Worm (Caenorhabditis elegans) whole organism, late embryonic: ENCODE data around the gene grdn-1.

ENCODE experiments used
- C08G9.2 ChIP-seq: sonication (generic microtip); optimal IDR thresholded peaks from 2 replicates; lab custom pipeline; 2016; ENCODE audit warnings: mild to moderate bottlenecking, missing genetic modification characterization, moderate library complexity, missing compliant biosample characterization
- K02D7.2 ChIP-seq: sonication (generic microtip); optimal IDR thresholded peaks from 2 replicates; lab custom pipeline; 2017; ENCODE audit warnings: mild to moderate bottlenecking, missing genetic modification characterization, missing compliant biosample characterization
- K09A11.1 ChIP-seq: sonication (generic microtip); optimal IDR thresholded peaks from 2 replicates; lab custom pipeline; 2017; ENCODE audit warnings: antibody characterized with exemption, mild to moderate bottlenecking, missing genetic modification characterization, missing compliant biosample characterization; ENCODE audit not compliant: insufficient read depth
- ama-1 ChIP-seq: fragments of 150-350 bp; optimal IDR thresholded peaks from 2 replicates; lab custom pipeline; 2014
- ceh-14 ChIP-seq: sonication (generic microtip); optimal IDR thresholded peaks from 2 replicates; lab custom pipeline; 2016; ENCODE audit warnings: missing genotype, missing genetic modification characterization, missing compliant biosample characterization
- ceh-18 ChIP-seq: sonication (generic microtip); optimal IDR thresholded peaks from 2 replicates; lab custom pipeline; 2016; ENCODE audit warnings: missing genetic modification characterization, missing compliant biosample characterization
- ceh-22 ChIP-seq: sonication (generic microtip); optimal IDR thresholded peaks from 2 replicates; lab custom pipeline; 2017; ENCODE audit warnings: missing biosample characterization, missing genetic modification characterization
- ceh-24 ChIP-seq: sonication (generic microtip); optimal IDR thresholded peaks from 2 replicates; lab custom pipeline; 2016; ENCODE audit warnings: mild to moderate bottlenecking, missing genetic modification characterization, missing compliant biosample characterization
- ceh-30 ChIP-seq: fragments of 150-350 bp; optimal IDR thresholded peaks from 2 replicates; lab custom pipeline; 2014; ENCODE audit warnings: missing biosample characterization, missing genetic modification characterization
- ceh-34 ChIP-seq: sonication (generic microtip); optimal IDR thresholded peaks from 2 replicates; lab custom pipeline; 2016; ENCODE audit warnings: mild to moderate bottlenecking, missing genetic modification characterization, missing compliant biosample characterization
- ceh-6 ChIP-seq: fragments of 200-800 bp; sonication (Bioruptor generic); optimal IDR thresholded peaks from 2 replicates; lab custom pipeline; 2018; ENCODE audit warnings: mild to moderate bottlenecking, missing genetic modification characterization, missing compliant biosample characterization
- che-1 ChIP-seq: sonication (generic microtip); optimal IDR thresholded peaks from 2 replicates; lab custom pipeline; 2016; ENCODE audit warnings: mild to moderate bottlenecking, missing genetic modification characterization, missing compliant biosample characterization
- dmd-4 ChIP-seq: sonication (generic microtip); optimal IDR thresholded peaks from 2 replicates; lab custom pipeline; 2016; ENCODE audit warnings: borderline replicate concordance, missing genetic modification characterization, missing compliant biosample characterization
- elt-2 ChIP-seq: sonication (generic microtip); optimal IDR thresholded peaks from 2 replicates; lab custom pipeline; 2016; ENCODE audit warnings: missing genetic modification reagents, missing genetic modification characterization, missing compliant biosample characterization
- ets-4 ChIP-seq: sonication (generic microtip); optimal IDR thresholded peaks from 2 replicates; lab custom pipeline; 2016; ENCODE audit warnings: missing genetic modification characterization, missing compliant biosample characterization
- fax-1 ChIP-seq: sonication (generic microtip); optimal IDR thresholded peaks from 2 replicates; lab custom pipeline; 2016; ENCODE audit warnings: missing genotype, missing genetic modification characterization, missing compliant biosample characterization
- fkh-10 ChIP-seq: fragments of 150-350 bp; optimal IDR thresholded peaks from 2 replicates; lab custom pipeline; 2014; ENCODE audit warnings: missing biosample characterization, missing genetic modification reagents, missing genetic modification characterization
- hlh-30 ChIP-seq: sonication (generic microtip); optimal IDR thresholded peaks from 2 replicates; lab custom pipeline; 2017; ENCODE audit warnings: antibody characterized with exemption, missing genetic modification characterization, missing compliant biosample characterization; ENCODE audit not compliant: insufficient read depth
- hlh-8 ChIP-seq: sonication (generic microtip); optimal IDR thresholded peaks from 2 replicates; lab custom pipeline; 2016; ENCODE audit warnings: missing genotype, missing genetic modification characterization, missing compliant biosample characterization
- mec-3 ChIP-seq: sonication (generic microtip); optimal IDR thresholded peaks from 2 replicates; lab custom pipeline; 2016; ENCODE audit warnings: borderline replicate concordance, missing genetic modification characterization, missing compliant biosample characterization
- nfya-1 ChIP-seq: sonication (generic microtip); optimal IDR thresholded peaks from 2 replicates; lab custom pipeline; 2017; ENCODE audit warnings: missing genetic modification characterization, mild to moderate bottlenecking, missing compliant biosample characterization, antibody characterized with exemption, moderate library complexity
- nhr-11 ChIP-seq: fragments of 150-350 bp; optimal IDR thresholded peaks from 2 replicates; lab custom pipeline; 2014; ENCODE audit warnings: missing biosample characterization, missing genetic modification characterization
- nhr-232 ChIP-seq: sonication (generic microtip); optimal IDR thresholded peaks from 2 replicates; lab custom pipeline; 2016; ENCODE audit warnings: missing genetic modification characterization, missing compliant biosample characterization
- npax-4 ChIP-seq: sonication (generic microtip); optimal IDR thresholded peaks from 2 replicates; lab custom pipeline; 2016; ENCODE audit warnings: missing genetic modification characterization, missing compliant biosample characterization
- odd-2 ChIP-seq: sonication (generic microtip); optimal IDR thresholded peaks from 2 replicates; lab custom pipeline; 2017; ENCODE audit warnings: antibody characterized with exemption, mild to moderate bottlenecking, missing genetic modification characterization, missing compliant biosample characterization
- pag-3 ChIP-seq: sonication (generic microtip); optimal IDR thresholded peaks from 2 replicates; lab custom pipeline; 2016; ENCODE audit warnings: missing compliant biosample characterization, missing genetic modification characterization, borderline replicate concordance
- pax-1 ChIP-seq: fragments of 150-350 bp; optimal IDR thresholded peaks from 2 replicates; lab custom pipeline; 2014; ENCODE audit warnings: missing biosample characterization, missing genetic modification characterization
- pha-2 ChIP-seq: sonication (generic microtip); optimal IDR thresholded peaks from 2 replicates; lab custom pipeline; 2017; ENCODE audit warnings: mild to moderate bottlenecking, missing genetic modification characterization, missing compliant biosample characterization
- pha-4 ChIP-seq: fragments of 150-350 bp; optimal IDR thresholded peaks from 2 replicates; lab custom pipeline; 2018; ENCODE audit warnings: missing biosample characterization, missing genetic modification reagents, missing genetic modification characterization
- pqm-1 ChIP-seq: sonication (generic microtip); optimal IDR thresholded peaks from 2 replicates; lab custom pipeline; 2016; ENCODE audit warnings: missing genetic modification characterization, missing compliant biosample characterization
- ref-2 ChIP-seq: sonication (generic microtip); optimal IDR thresholded peaks from 2 replicates; lab custom pipeline; 2016; ENCODE audit warnings: missing genetic modification characterization, missing compliant biosample characterization
- sdc-2 ChIP-seq: sonication (generic microtip); optimal IDR thresholded peaks from 2 replicates; lab custom pipeline; 2016; ENCODE audit warnings: missing genotype, missing genetic modification characterization, missing compliant biosample characterization
- sox-2 ChIP-seq: fragments of 200-800 bp; sonication (Bioruptor generic); IDR thresholded peaks from 2 replicates; pipeline ENCODE4 v1.3.6; 2022; ENCODE audit warnings: missing genetic modification reagents, missing genetic modification characterization, missing compliant biosample characterization
- syd-9 ChIP-seq: sonication (generic microtip); optimal IDR thresholded peaks from 2 replicates; lab custom pipeline; 2016; ENCODE audit warnings: mild to moderate bottlenecking, missing genetic modification characterization, moderate library complexity, missing compliant biosample characterization
- tbx-2 ChIP-seq: sonication (generic microtip); optimal IDR thresholded peaks from 2 replicates; lab custom pipeline; 2016; ENCODE audit warnings: missing genetic modification characterization, missing compliant biosample characterization
- tbx-7 ChIP-seq: sonication (generic microtip); optimal IDR thresholded peaks from 2 replicates; lab custom pipeline; 2016; ENCODE audit warnings: missing genotype, missing genetic modification characterization, missing compliant biosample characterization
- ttx-3 ChIP-seq: sonication (generic microtip); optimal IDR thresholded peaks from 2 replicates; lab custom pipeline; 2016; ENCODE audit warnings: missing genetic modification reagents, missing genetic modification characterization, missing compliant biosample characterization
- unc-86 ChIP-seq: sonication (generic microtip); optimal IDR thresholded peaks from 2 replicates; lab custom pipeline; 2016; ENCODE audit warnings: missing genetic modification characterization, missing compliant biosample characterization
- zip-5 ChIP-seq: sonication (generic microtip); optimal IDR thresholded peaks from 2 replicates; lab custom pipeline; 2016; ENCODE audit warnings: missing genetic modification characterization, missing compliant biosample characterization
- ztf-16 ChIP-seq: sonication (generic microtip); optimal IDR thresholded peaks from 2 replicates; lab custom pipeline; 2017; ENCODE audit warnings: missing genetic modification characterization, missing compliant biosample characterization

Gene grdn-1

ce11 chrV:18592448-18592847 is at the start of gene grdn-1:
Gene grdn-1 (plus strand): TSS chrV:18592748.
- TF ChIP-seq pha-2 (tag; lab: Kevin White, UChicago) (no peak), hlh-8 (no peak), syd-9 (tag; lab: Kevin White, UChicago) (no peak)

DNA sequence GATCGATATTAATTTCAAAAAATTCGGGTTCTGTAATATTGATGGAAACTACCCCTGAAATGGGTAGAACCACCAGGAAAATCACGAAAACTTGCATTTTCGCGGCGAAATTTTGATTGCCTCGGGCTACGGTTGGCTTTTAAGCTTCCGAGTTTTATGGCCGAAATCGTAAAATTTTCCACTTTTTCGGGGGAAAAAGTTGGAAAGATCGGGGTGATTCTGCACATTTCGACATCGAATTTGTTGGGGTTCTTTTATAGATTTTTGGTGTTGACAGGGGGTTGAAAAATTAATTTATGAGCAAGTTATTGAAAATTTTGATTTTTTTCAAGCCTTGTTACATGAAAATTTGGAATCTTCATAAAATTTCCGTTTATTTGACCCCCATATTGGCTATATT is 38.8 kb upstream of the grdn-1 start, which contains the start of gene Y51A2D.8:
Gene Y51A2D.8 (minus strand): TSS at position 101 of the 400 bp plus-strand sequence.
- TF ChIP-seq zip-5 (tag; lab: Kevin White, UChicago) (no peak), elt-2 (tag; lab: Kevin White, UChicago) (no peak), fax-1 (tag; lab: Kevin White, UChicago) (no peak), pha-2 (tag; lab: Kevin White, UChicago) (no peak), ceh-22 (tag; lab: Kevin White, UChicago) (no peak), ceh-18 (tag; lab: Kevin White, UChicago) (no peak), pax-1 (tag; lab: Kevin White, UChicago) (no peak), nhr-232 (tag; lab: Kevin White, UChicago) (no peak), C08G9.2 (no peak), tbx-2 (tag; lab: Kevin White, UChicago) (no peak), fkh-10 (GFP tag; lab: Kevin White, UChicago) (no peak), sox-2 (GFP tag; lab: Robert Waterston, UW) (no peak), pqm-1 (tag; lab: Kevin White, UChicago) (no peak), K09A11.1 (tag; lab: Kevin White, UChicago) (no peak)

DNA sequence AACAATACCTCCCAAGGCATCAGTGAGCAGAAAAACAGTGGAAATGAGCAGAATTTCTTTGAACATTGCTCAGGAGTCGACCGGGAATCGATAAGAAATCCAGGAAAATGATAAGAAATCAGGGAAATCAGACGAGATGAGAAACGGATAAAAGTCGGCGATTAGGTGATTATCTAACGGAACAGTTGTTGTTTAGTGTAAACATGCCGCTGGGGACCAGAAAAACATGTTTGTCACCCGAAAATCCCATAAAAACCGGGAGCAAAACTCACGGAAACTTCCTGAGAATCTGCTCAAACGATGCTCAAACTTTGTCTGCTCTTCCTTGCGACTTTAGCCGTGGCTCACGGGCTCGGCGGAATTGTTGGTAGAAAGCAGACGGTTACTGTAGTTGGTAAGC is 36.1 kb upstream of the grdn-1 start, which contains the start of the genes ttr-24 and ttr-25:
Gene ttr-24 (minus strand): TSS at position 156 of the 400 bp plus-strand sequence.
Gene ttr-25 (plus strand): TSS at position 227 of the 400 bp plus-strand sequence.
- TF ChIP-seq che-1 (no peak), pag-3 (tag; lab: Kevin White, UChicago) (no peak), sox-2 (GFP tag; lab: Robert Waterston, UW) (no peak), ama-1 (lab: Kevin White, UChicago) (no peak), fkh-10 (GFP tag; lab: Kevin White, UChicago) (no peak)
- TF ChIP-seq, all 69 proteins: peak for 0

ce11 chrV:18560188-18560587 is 32.4 kb upstream of the grdn-1 start, which contains the start of gene ttr-26:
Gene ttr-26 (minus strand): TSS chrV:18560288.
- TF ChIP-seq ceh-14 (tag; lab: Kevin White, UChicago) (no peak), ceh-6 (GFP tag; lab: Kevin White, UChicago) (no peak), ceh-30 (no peak), ceh-34 (tag; lab: Kevin White, UChicago) (no peak), hlh-30 (tag; lab: Kevin White, UChicago) (no peak), ttx-3 (tag; lab: Kevin White, UChicago) (no peak)

DNA sequence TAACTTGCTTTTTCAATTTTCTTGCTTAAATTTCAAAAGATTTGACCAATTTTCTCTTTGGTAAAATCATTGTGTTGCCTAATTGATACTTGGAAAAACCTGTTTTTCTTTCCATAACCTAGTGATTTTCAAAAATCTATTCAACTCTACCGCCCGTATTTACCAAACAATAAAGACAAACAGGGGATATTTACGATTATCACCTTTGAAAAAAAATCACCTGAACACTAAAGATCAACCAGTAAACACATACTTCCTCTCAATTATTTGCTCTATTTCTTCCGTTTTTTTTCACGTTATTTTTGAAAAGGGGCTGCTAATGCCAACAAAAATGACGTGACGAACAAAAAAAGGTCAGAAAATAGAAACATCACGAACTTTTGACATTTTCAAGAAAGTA is 31.6 kb upstream of the grdn-1 start:
- TF ChIP-seq fkh-10 (GFP tag; lab: Kevin White, UChicago): no peak
- no peak for TF ChIP-seq mec-3 (tag; lab: Kevin White, UChicago)
- no peak for TF ChIP-seq pha-4 (tag; lab: Kevin White, UChicago)
- TF ChIP-seq ztf-16 (tag; lab: Kevin White, UChicago): no peak
- no peak for TF ChIP-seq zip-5 (tag; lab: Kevin White, UChicago)
- TF ChIP-seq ref-2: no peak
- TF ChIP-seq ama-1 (lab: Kevin White, UChicago): no peak
- no peak for TF ChIP-seq odd-2 (tag; lab: Kevin White, UChicago)
- no peak for TF ChIP-seq ttx-3 (tag; lab: Kevin White, UChicago)
- no peak for TF ChIP-seq che-1
- no peak for TF ChIP-seq K02D7.2 (tag; lab: Kevin White, UChicago)

DNA sequence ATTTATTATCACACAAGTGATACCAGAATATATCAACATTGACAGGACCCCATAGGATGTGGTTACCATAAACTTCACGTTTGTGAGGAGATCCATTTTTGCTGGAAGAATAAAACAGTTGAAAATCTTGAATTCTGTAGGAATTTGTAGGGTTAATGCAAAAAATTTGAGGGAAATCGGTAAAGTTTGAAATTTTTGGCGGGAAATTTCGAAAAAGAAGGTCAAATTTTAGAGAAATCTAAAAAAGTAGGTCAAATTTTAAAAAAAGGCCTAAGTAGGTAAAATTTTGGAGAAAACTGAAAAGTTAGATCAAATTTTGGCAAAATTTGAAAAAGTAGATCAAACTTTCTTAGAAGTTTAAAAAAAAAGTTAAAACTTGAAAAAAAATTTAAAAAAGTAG is 27.8 kb upstream of the grdn-1 start, which contains the start of gene srg-34:
Gene srg-34 (minus strand): TSS at position 101 of the 400 bp plus-strand sequence.
- TF ChIP-seq ceh-18 (tag; lab: Kevin White, UChicago) (no peak), ceh-6 (GFP tag; lab: Kevin White, UChicago) (no peak), ztf-16 (tag; lab: Kevin White, UChicago) (no peak), sdc-2 (no peak), tbx-7 (tag; lab: Kevin White, UChicago) (no peak), ceh-24 (tag; lab: Kevin White, UChicago) (no peak), dmd-4 (tag; lab: Kevin White, UChicago) (no peak), nhr-232 (tag; lab: Kevin White, UChicago) (no peak), ets-4 (tag; lab: Kevin White, UChicago) (no peak), tbx-2 (tag; lab: Kevin White, UChicago) (no peak), npax-4 (tag; lab: Kevin White, UChicago) (no peak), nhr-11 (tag; lab: Kevin White, UChicago) (no peak), unc-86 (no peak), pha-2 (tag; lab: Kevin White, UChicago) (no peak), nfya-1 (no peak), ama-1 (lab: Kevin White, UChicago) (no peak)
